Worm (Caenorhabditis elegans) whole organism, L4/young adult: ENCODE data around the gene tmem-120.

Experiments used
- W03F9.2 ChIP-seq: fragments of 150-350 bp; optimal IDR thresholded peaks from 2 replicates; lab custom pipeline; 2014; ENCODE audit warnings: missing biosample characterization, missing genetic modification characterization
- dao-5 ChIP-seq: sonication (generic microtip); optimal IDR thresholded peaks from 2 replicates; lab custom pipeline; 2016; ENCODE audit warnings: missing genotype, missing genetic modification characterization, moderate library complexity, missing compliant biosample characterization
- him-1 ChIP-seq: sonication (generic microtip); optimal IDR thresholded peaks from 2 replicates; lab custom pipeline; 2016; ENCODE audit warnings: missing genotype, missing genetic modification reagents, missing genetic modification characterization, missing compliant biosample characterization

tmem-120 gene

DNA sequence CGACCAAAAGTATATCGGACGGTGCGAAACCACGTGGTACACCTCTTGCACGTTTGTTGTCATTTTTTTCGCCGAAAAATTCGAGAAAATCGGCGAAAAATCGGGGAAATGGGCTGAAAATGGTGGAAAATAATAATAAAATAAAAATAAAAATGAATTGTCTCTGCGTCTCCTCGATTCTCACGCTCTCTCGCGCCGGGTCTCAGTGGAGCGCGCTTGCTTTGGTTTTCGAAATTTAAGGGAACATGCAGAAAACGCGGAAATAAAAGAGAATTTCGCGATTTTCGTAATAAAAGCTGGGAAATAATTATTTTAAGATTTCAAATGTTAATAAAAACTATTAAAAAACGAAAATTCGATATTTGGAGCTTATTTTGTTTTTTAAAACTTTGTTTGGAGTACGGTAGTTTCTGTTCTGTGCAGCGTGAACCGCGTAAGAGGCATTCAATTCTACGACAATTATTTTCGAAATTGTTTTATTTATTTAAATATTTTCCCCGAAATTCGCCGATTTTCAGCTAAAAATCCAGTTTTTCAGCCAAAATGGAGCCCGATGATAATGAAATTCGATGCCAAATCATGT lies 21.8 kb downstream of the tmem-120 start, which contains the start of the genes ave-1 and M01G5.1:
TSS of gene ave-1 (minus strand) at position 113 of the 583 bp plus-strand sequence.
TSS of gene M01G5.1 (plus strand) at position 539 of the 583 bp plus-strand sequence.
- no peak for TF ChIP-seq dao-5 (tag; lab: Kevin White, UChicago)
- TF ChIP-seq him-1 (tag; lab: Kevin White, UChicago), result no peak
- TF ChIP-seq W03F9.2 (tag; lab: Kevin White, UChicago), result peak; percentile 50

DNA sequence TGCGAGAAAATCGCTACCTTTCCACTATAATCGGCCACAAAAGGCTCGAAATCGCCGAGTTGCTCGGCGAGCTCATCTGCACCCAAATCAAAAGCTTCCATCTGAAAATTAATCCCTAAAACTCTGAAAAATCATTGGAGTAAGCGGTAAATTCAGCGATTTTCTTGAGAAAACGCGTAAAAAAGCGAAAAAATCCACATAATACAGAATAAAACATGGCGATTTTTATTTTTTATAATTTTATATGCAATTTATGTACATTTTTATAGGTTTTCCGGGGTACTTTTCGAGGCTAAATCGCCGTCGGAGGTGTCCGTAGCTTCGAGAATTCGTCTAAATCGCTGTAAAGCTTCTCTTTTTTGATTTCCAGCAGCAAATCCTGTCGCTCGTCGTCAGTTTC lies 22.6 kb downstream of the tmem-120 start, which contains the start of gene Y82E9BR.19:
TSS of gene Y82E9BR.19 (minus strand) at position 101 of the 400 bp plus-strand sequence.
- no peak for TF ChIP-seq dao-5 (tag; lab: Kevin White, UChicago)
- no peak for TF ChIP-seq him-1 (tag; lab: Kevin White, UChicago)
- no peak for TF ChIP-seq W03F9.2 (tag; lab: Kevin White, UChicago)

DNA sequence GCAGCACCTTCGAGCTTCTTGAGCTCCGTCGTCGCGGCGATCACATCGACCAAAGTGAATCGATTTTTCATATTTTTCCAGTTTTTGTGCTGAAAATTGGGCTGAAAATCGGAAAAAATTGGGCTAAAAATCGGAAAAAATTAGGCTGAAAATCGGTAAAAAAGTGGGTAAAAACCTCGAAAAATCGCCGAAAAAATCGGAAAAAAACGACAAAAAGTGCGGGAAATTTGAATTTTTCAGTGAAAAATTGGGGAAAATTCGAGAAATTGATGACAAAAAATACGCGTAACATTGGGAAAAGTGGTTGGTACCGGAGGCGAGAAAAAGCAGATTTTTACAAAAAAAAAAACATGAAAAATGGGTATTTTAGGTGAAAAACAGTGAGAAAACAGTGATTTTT lies 34.4 kb downstream of the tmem-120 start, which contains the start of gene Y82E9BR.18:
TSS of gene Y82E9BR.18 (minus strand) at position 101 of the 400 bp plus-strand sequence.
- TF ChIP-seq dao-5 (tag; lab: Kevin White, UChicago) (no peak), W03F9.2 (tag; lab: Kevin White, UChicago) (no peak), him-1 (tag; lab: Kevin White, UChicago) (no peak)

DNA sequence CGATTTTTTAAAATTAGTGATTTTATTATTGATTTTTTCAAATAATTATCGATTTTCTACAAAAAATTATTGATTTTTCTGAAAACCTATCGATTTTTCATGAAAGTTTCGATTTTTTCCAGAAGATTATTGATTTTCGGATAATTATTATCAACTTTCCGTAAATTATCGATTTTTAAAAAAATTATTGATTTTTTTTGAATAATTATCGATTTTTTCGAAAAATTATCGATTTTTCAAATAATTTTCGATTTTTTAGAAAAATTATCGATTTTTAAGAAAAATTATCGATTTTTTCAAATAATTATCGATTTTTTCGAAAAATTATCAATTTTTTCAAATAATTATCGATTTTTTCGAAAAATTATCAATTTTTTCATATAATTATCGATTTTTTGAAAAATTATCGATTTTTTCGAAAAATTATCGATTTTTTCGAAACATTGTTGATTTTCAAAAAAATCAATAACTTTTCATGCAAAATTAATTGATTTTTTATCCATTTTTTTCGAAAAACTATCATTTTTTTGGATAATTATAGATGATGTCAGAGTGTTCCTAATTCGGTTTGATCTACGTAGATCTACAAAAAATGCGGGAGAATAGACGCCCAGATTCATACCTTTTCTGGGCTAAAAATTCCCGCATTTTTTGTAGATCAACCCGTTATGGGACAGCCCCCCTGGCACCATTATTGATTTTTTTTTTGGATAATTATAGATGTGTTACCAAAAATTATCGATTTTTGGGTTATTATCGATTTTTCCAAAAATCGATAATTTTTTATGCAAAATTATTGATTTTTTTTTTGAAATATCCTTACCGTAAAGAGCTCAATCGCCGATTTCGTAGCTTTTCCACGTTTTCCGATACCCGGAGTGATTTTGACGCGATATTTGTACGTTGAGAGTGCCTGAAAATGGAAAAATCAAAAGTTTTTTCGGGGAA lies 49.2 kb downstream of the tmem-120 start:
- TF ChIP-seq dao-5 (tag; lab: Kevin White, UChicago), result no peak
- no peak for TF ChIP-seq him-1 (tag; lab: Kevin White, UChicago)
- no peak for TF ChIP-seq W03F9.2 (tag; lab: Kevin White, UChicago)
